Worm (Caenorhabditis elegans) whole organism, L2 larva: ENCODE data around the gene nhr-120.

ENCODE experiments used
- C34F6.9 ChIP-seq: fragments of 150-350 bp; optimal IDR thresholded peaks from 2 replicates; lab custom pipeline; 2014; ENCODE audit warnings: missing biosample characterization, missing genetic modification characterization
- R02D3.7 ChIP-seq: fragments of 150-350 bp; optimal IDR thresholded peaks from 2 replicates; lab custom pipeline; 2014; ENCODE audit warnings: missing biosample characterization, missing genetic modification characterization
- Y55F3AM.14 ChIP-seq: fragments of 200-800 bp; sonication (Bioruptor generic); optimal IDR thresholded peaks from 2 replicates; lab custom pipeline; 2018; ENCODE audit warnings: mild to moderate bottlenecking, missing genetic modification characterization, missing compliant biosample characterization
- ZK546.5 ChIP-seq: sonication (generic microtip); optimal IDR thresholded peaks from 2 replicates; lab custom pipeline; 2017; ENCODE audit warnings: missing biosample characterization, missing genetic modification characterization
- alr-1 ChIP-seq: fragments of 150-350 bp; optimal IDR thresholded peaks from 2 replicates; lab custom pipeline; 2014; ENCODE audit warnings: missing biosample characterization, missing genetic modification characterization
- aly-2 ChIP-seq: fragments of 150-350 bp; optimal IDR thresholded peaks from 2 replicates; lab custom pipeline; 2014; ENCODE audit warnings: missing biosample characterization, missing genetic modification characterization
- ama-1 ChIP-seq: fragments of 150-350 bp; optimal IDR thresholded peaks from 2 replicates; lab custom pipeline; 2018; ENCODE audit warnings: inconsistent platforms
- blmp-1 ChIP-seq: sonication (generic microtip); optimal IDR thresholded peaks from 2 replicates; lab custom pipeline; 2017; ENCODE audit warnings: missing genetic modification characterization, mild to moderate bottlenecking, missing compliant biosample characterization, antibody characterized with exemption, moderate library complexity; ENCODE audit not compliant: insufficient read depth
- ceh-82 ChIP-seq: fragments of 150-350 bp; optimal IDR thresholded peaks from 2 replicates; lab custom pipeline; 2014; ENCODE audit warnings: missing biosample characterization, missing genetic modification characterization
- egl-27 ChIP-seq: sonication (generic microtip); optimal IDR thresholded peaks from 3 replicates; lab custom pipeline; 2017; ENCODE audit warnings: missing biosample characterization, missing genetic modification reagents, missing genetic modification characterization
- elt-1 ChIP-seq: fragments of 150-350 bp; optimal IDR thresholded peaks from 2 replicates; lab custom pipeline; 2014; ENCODE audit warnings: missing biosample characterization, missing genetic modification characterization
- elt-3 ChIP-seq: sonication (generic microtip); optimal IDR thresholded peaks from 2 replicates; lab custom pipeline; 2017; ENCODE audit warnings: missing biosample characterization, missing genetic modification characterization
- fos-1 ChIP-seq: fragments of 150-350 bp; optimal IDR thresholded peaks from 2 replicates; lab custom pipeline; 2014; ENCODE audit warnings: missing biosample characterization, missing genetic modification characterization
- gmeb-1 ChIP-seq: fragments of 150-350 bp; optimal IDR thresholded peaks from 2 replicates; lab custom pipeline; 2014; ENCODE audit warnings: missing biosample characterization, missing genetic modification characterization
- lin-13 ChIP-seq: fragments of 150-350 bp; optimal IDR thresholded peaks from 2 replicates; lab custom pipeline; 2014; ENCODE audit warnings: missing biosample characterization, missing genetic modification reagents, missing genetic modification characterization
- lin-39 ChIP-seq: fragments of 150-350 bp; optimal IDR thresholded peaks from 2 replicates; lab custom pipeline; 2014; ENCODE audit warnings: missing biosample characterization, missing genetic modification reagents, missing genetic modification characterization
- lsy-2 ChIP-seq, 2 experiments: fragments of 150-350 bp in 1 of 2; sonication (generic microtip) in 1 of 2; optimal IDR thresholded peaks; 2 replicates each; lab custom pipeline; 2014 to 2017; ENCODE audit warnings: missing biosample characterization in 2 of 2, missing genetic modification characterization in 2 of 2
- mab-5 ChIP-seq: fragments of 150-350 bp; optimal IDR thresholded peaks from 2 replicates; lab custom pipeline; 2014; ENCODE audit warnings: missing biosample characterization, missing genetic modification characterization
- mbf-1 ChIP-seq: sonication (generic microtip); optimal IDR thresholded peaks from 2 replicates; lab custom pipeline; 2017; ENCODE audit warnings: missing biosample characterization, missing genetic modification characterization
- nhr-11 ChIP-seq: fragments of 150-350 bp; optimal IDR thresholded peaks from 2 replicates; lab custom pipeline; 2014; ENCODE audit warnings: missing biosample characterization, missing genetic modification characterization
- nhr-12 ChIP-seq: fragments of 150-350 bp; optimal IDR thresholded peaks from 2 replicates; lab custom pipeline; 2014; ENCODE audit warnings: missing biosample characterization, missing genetic modification characterization
- nhr-21 ChIP-seq: fragments of 150-350 bp; optimal IDR thresholded peaks from 2 replicates; lab custom pipeline; 2014; ENCODE audit warnings: missing biosample characterization, missing genetic modification characterization
- nhr-23 ChIP-seq: fragments of 150-350 bp; optimal IDR thresholded peaks from 2 replicates; lab custom pipeline; 2014; ENCODE audit warnings: missing biosample characterization, missing genetic modification reagents, missing genetic modification characterization
- nhr-25 ChIP-seq: fragments of 150-350 bp; sonication (generic microtip); optimal IDR thresholded peaks from 3 replicates; lab custom pipeline; 2014; ENCODE audit warnings: missing biosample characterization, missing genetic modification characterization
- nhr-77 ChIP-seq: fragments of 150-350 bp; optimal IDR thresholded peaks from 2 replicates; lab custom pipeline; 2014; ENCODE audit warnings: missing biosample characterization, missing genetic modification characterization
- sem-4 ChIP-seq: fragments of 150-350 bp; optimal IDR thresholded peaks from 2 replicates; lab custom pipeline; 2014; ENCODE audit warnings: missing biosample characterization, missing genetic modification reagents, missing genetic modification characterization
- skn-1 ChIP-seq: sonication (generic microtip); optimal IDR thresholded peaks from 2 replicates; lab custom pipeline; 2017; ENCODE audit warnings: missing biosample characterization, missing genetic modification characterization
- sma-3 ChIP-seq: sonication (generic microtip); optimal IDR thresholded peaks from 2 replicates; lab custom pipeline; 2016; ENCODE audit warnings: missing genetic modification reagents, missing genetic modification characterization, missing compliant biosample characterization
- sma-9 ChIP-seq, 2 experiments: fragments of 150-350 bp in 1 of 2; sonication (generic microtip) in 1 of 2; optimal IDR thresholded peaks; 2 replicates each; lab custom pipeline; 2014 to 2016; ENCODE audit warnings: missing genetic modification characterization in 2 of 2, mild to moderate bottlenecking in 1 of 2, missing biosample characterization in 1 of 2, missing compliant biosample characterization in 1 of 2, missing genetic modification reagents in 1 of 2, moderate library complexity in 1 of 2
- unc-39 ChIP-seq: fragments of 150-350 bp; optimal IDR thresholded peaks from 2 replicates; lab custom pipeline; 2014; ENCODE audit warnings: missing biosample characterization, missing genetic modification characterization
- unc-55 ChIP-seq: fragments of 150-350 bp; sonication (generic microtip); optimal IDR thresholded peaks from 3 replicates; lab custom pipeline; 2014; ENCODE audit warnings: missing biosample characterization, missing genetic modification reagents, missing genetic modification characterization
- ztf-1 ChIP-seq: fragments of 200-800 bp; sonication (Bioruptor generic); conservative IDR thresholded peaks from 2 replicates; pipeline ENCODE4 v1.3.6; 2022; ENCODE audit warnings: missing genetic modification characterization, missing compliant biosample characterization
- ztf-11 ChIP-seq: sonication (generic microtip); optimal IDR thresholded peaks from 2 replicates; lab custom pipeline; 2017; ENCODE audit warnings: missing biosample characterization, missing genetic modification characterization
- ztf-4 ChIP-seq: fragments of 150-350 bp; optimal IDR thresholded peaks from 2 replicates; lab custom pipeline; 2014; ENCODE audit warnings: missing biosample characterization, missing genetic modification characterization

The nhr-120 gene

ce11 chrX:6663780-6664437 lies 23.5 kb upstream of the nhr-120 start:
- TF ChIP-seq nhr-23 (tag; lab: Kevin White, UChicago): no peak
- peak; percentile 56 for TF ChIP-seq nhr-25
- no peak for TF ChIP-seq skn-1 (tag; lab: Kevin White, UChicago)
- TF ChIP-seq egl-27 (tag; lab: Kevin White, UChicago): peak; percentile 54
- TF ChIP-seq sma-3 (GFP tag; lab: Kevin White, UChicago): peak; percentile 22
- peak; percentile 31 for TF ChIP-seq sma-9 (GFP tag; optimal IDR thresholded peaks at IDR 0.05; lab: Kevin White, UChicago)
- TF ChIP-seq sma-9 (tag; optimal IDR thresholded peaks at IDR 0.05; lab: Kevin White, UChicago): no peak
- TF ChIP-seq aly-2: no peak
- peak; percentile 73 for TF ChIP-seq nhr-21 (tag; lab: Kevin White, UChicago)

ce11 chrX:6662267-6662666 lies 21.8 kb upstream of the nhr-120 start:
- TF ChIP-seq nhr-21 (tag; lab: Kevin White, UChicago): no peak
- no peak for TF ChIP-seq sem-4 (tag; lab: Kevin White, UChicago)
- no peak for TF ChIP-seq nhr-77 (tag; lab: Kevin White, UChicago)
- TF ChIP-seq gmeb-1 (tag; lab: Kevin White, UChicago): no peak
- no peak for TF ChIP-seq fos-1 (tag; lab: Kevin White, UChicago)
- TF ChIP-seq ceh-82 (tag; lab: Kevin White, UChicago): no peak
- TF ChIP-seq ztf-11: no peak
- no peak for TF ChIP-seq nhr-12 (tag; lab: Kevin White, UChicago)
- TF ChIP-seq mab-5 (tag; lab: Kevin White, UChicago): no peak
- no peak for TF ChIP-seq elt-3 (tag; lab: Kevin White, UChicago)
- no peak for TF ChIP-seq skn-1 (tag; lab: Kevin White, UChicago)
- no peak for TF ChIP-seq R02D3.7 (tag; lab: Kevin White, UChicago)
- TF ChIP-seq sma-9 (GFP tag; optimal IDR thresholded peaks at IDR 0.05; lab: Kevin White, UChicago): no peak
- TF ChIP-seq sma-9 (tag; optimal IDR thresholded peaks at IDR 0.05; lab: Kevin White, UChicago): no peak
- TF ChIP-seq unc-55: no peak
- no peak for TF ChIP-seq alr-1 (tag; lab: Kevin White, UChicago)
- TF ChIP-seq lin-13 (GFP tag; lab: Kevin White, UChicago): no peak
- TF ChIP-seq Y55F3AM.14 (GFP tag; lab: Kevin White, UChicago): no peak

- TF ChIP-seq ztf-11 (no peak), nhr-21 (tag; lab: Kevin White, UChicago) (no peak), fos-1 (tag; lab: Kevin White, UChicago) (peak; percentile 62), blmp-1 (tag; lab: Kevin White, UChicago) (no peak), lsy-2 (tag; optimal IDR thresholded peaks at IDR 0.05; lab: Kevin White, UChicago) (no peak), alr-1 (tag; lab: Kevin White, UChicago) (no peak), elt-1 (tag; lab: Kevin White, UChicago) (no peak), sma-9 (GFP tag; optimal IDR thresholded peaks at IDR 0.05; lab: Kevin White, UChicago) (peak; percentile 1), sma-9 (tag; optimal IDR thresholded peaks at IDR 0.05; lab: Kevin White, UChicago) (no peak), ZK546.5 (tag; lab: Kevin White, UChicago) (no peak), C34F6.9 (tag; lab: Kevin White, UChicago) (no peak), R02D3.7 (tag; lab: Kevin White, UChicago) (no peak)
Measured at ce11 chrX:6656770-6657169, 16.4 kb upstream of the nhr-120 start.

ce11 chrX:6656251-6656650 lies 15.8 kb upstream of the nhr-120 start:
- TF ChIP-seq nhr-12 (tag; lab: Kevin White, UChicago): no peak
- TF ChIP-seq unc-55: no peak
- TF ChIP-seq ztf-1: no peak
- no peak for TF ChIP-seq ama-1 (lab: Kevin White, UChicago)
- TF ChIP-seq nhr-23 (tag; lab: Kevin White, UChicago): no peak
- no peak for TF ChIP-seq ztf-4 (tag; lab: Kevin White, UChicago)
- TF ChIP-seq nhr-21 (tag; lab: Kevin White, UChicago): no peak
- no peak for TF ChIP-seq elt-3 (tag; lab: Kevin White, UChicago)
- no peak for TF ChIP-seq nhr-11 (tag; lab: Kevin White, UChicago)

ce11 chrX:6655163-6655562 lies 14.7 kb upstream of the nhr-120 start, which contains the start of gene nhr-173:
nhr-173 (plus strand) TSS chrX:6655528.
- TF ChIP-seq fos-1 (tag; lab: Kevin White, UChicago): peak; percentile 42
- TF ChIP-seq R02D3.7 (tag; lab: Kevin White, UChicago): no peak
- no peak for TF ChIP-seq blmp-1 (tag; lab: Kevin White, UChicago)
- no peak for TF ChIP-seq ama-1 (lab: Kevin White, UChicago)
- TF ChIP-seq mbf-1: no peak
- TF ChIP-seq unc-39 (tag; lab: Kevin White, UChicago): no peak
- TF ChIP-seq lin-39 (tag; lab: Kevin White, UChicago): no peak
